Fruit fly (Drosophila melanogaster) whole organism, embryonic: ENCODE results near the gene Cpsf5.

ENCODE experiments used
- CG1024 ChIP-seq: fragments of 200-800 bp; sonication (Bioruptor generic); IDR thresholded peaks from 2 replicates; pipeline ENCODE4 v1.3.6; 2022; ENCODE audit warnings: missing biosample characterization, missing genetic modification characterization
- CG10979 ChIP-seq: fragments of 200-800 bp; sonication (Bioruptor generic); optimal IDR thresholded peaks from 2 replicates; lab custom pipeline; 2018; ENCODE audit warnings: missing biosample characterization, mild to moderate bottlenecking, missing genetic modification characterization, moderate library complexity
- CG11504 ChIP-seq: fragments of 200-800 bp; sonication (Bioruptor generic); optimal IDR thresholded peaks from 3 replicates; lab custom pipeline; 2019; ENCODE audit warnings: missing biosample characterization, mild to moderate bottlenecking, missing genetic modification characterization, moderate library complexity
- CG11696 ChIP-seq: fragments of 200-800 bp; sonication (Bioruptor generic); IDR thresholded peaks from 2 replicates; pipeline ENCODE4 v1.3.6; 2022; ENCODE audit warnings: missing biosample characterization, missing genetic modification characterization
- CG1233 ChIP-seq: fragments of 200-800 bp; sonication (Bioruptor generic); optimal IDR thresholded peaks from 4 replicates; lab custom pipeline; 2018; ENCODE audit warnings: missing biosample characterization, mild to moderate bottlenecking, missing genetic modification characterization
- CG13775 ChIP-seq: fragments of 200-800 bp; sonication (Bioruptor generic); optimal IDR thresholded peaks from 3 replicates; lab custom pipeline; 2017; ENCODE audit warnings: missing biosample characterization, mild to moderate bottlenecking, missing genetic modification characterization
- CG13894 ChIP-seq: fragments of 200-800 bp; sonication (Bioruptor generic); optimal IDR thresholded peaks from 3 replicates; lab custom pipeline; 2018; ENCODE audit warnings: missing biosample characterization, mild to moderate bottlenecking, missing genetic modification characterization, moderate library complexity
- CG1603 ChIP-seq: fragments of 200-800 bp; sonication (Bioruptor generic); optimal IDR thresholded peaks from 2 replicates; lab custom pipeline; 2019; ENCODE audit warnings: missing biosample characterization, mild to moderate bottlenecking, missing genetic modification characterization, moderate library complexity
- CG2120 ChIP-seq: fragments of 200-800 bp; sonication (Bioruptor generic); optimal IDR thresholded peaks from 3 replicates; lab custom pipeline; 2016; ENCODE audit warnings: missing biosample characterization, missing genetic modification characterization
- CG2129 ChIP-seq: fragments of 200-800 bp; sonication (Bioruptor generic); IDR thresholded peaks from 2 replicates; pipeline ENCODE4 v1.3.6; 2022; ENCODE audit warnings: missing biosample characterization, missing genetic modification characterization; ENCODE audit not compliant: partially characterized antibody
- CG4282 ChIP-seq: fragments of 200-800 bp; sonication (Bioruptor generic); optimal IDR thresholded peaks from 2 replicates; lab custom pipeline; 2016; ENCODE audit warnings: missing biosample characterization, missing genetic modification characterization
- CG4360 ChIP-seq: fragments of 200-800 bp; sonication (Bioruptor generic); IDR thresholded peaks from 2 replicates; pipeline ENCODE4 v1.3.6; 2022; ENCODE audit warnings: missing biosample characterization, missing genetic modification characterization
- CG6654 ChIP-seq: fragments of 200-800 bp; sonication (Bioruptor generic); optimal IDR thresholded peaks from 2 replicates; lab custom pipeline; 2017; ENCODE audit warnings: missing biosample characterization, mild to moderate bottlenecking, missing genetic modification characterization
- CG8089 ChIP-seq: fragments of 200-800 bp; sonication (Bioruptor generic); optimal IDR thresholded peaks from 3 replicates; lab custom pipeline; 2016; ENCODE audit warnings: missing biosample characterization, missing genetic modification characterization
- Dp ChIP-seq: fragments of 200-800 bp; sonication (Bioruptor generic); optimal IDR thresholded peaks from 2 replicates; lab custom pipeline; 2018; ENCODE audit warnings: missing biosample characterization, mild to moderate bottlenecking, missing genetic modification characterization, moderate library complexity
- E2f2 ChIP-seq: fragments of 200-800 bp; sonication (Bioruptor generic); IDR thresholded peaks from 2 replicates; pipeline ENCODE4 v1.3.6; 2022; ENCODE audit warnings: missing biosample characterization, missing genetic modification characterization
- Ets97D ChIP-seq: fragments of 200-800 bp; sonication (Bioruptor generic); optimal IDR thresholded peaks from 3 replicates; lab custom pipeline; 2016; ENCODE audit warnings: missing biosample characterization, missing genetic modification characterization
- HHEX ChIP-seq: fragments of 200-800 bp; sonication (Bioruptor generic); optimal IDR thresholded peaks from 3 replicates; lab custom pipeline; 2017; ENCODE audit warnings: missing biosample characterization, mild to moderate bottlenecking, missing genetic modification characterization, missing genetic modification reagents
- HLHmδ ChIP-seq: fragments of 200-800 bp; sonication (Bioruptor generic); optimal IDR thresholded peaks from 2 replicates; lab custom pipeline; 2018; ENCODE audit warnings: missing biosample characterization, mild to moderate bottlenecking, missing genetic modification characterization, moderate library complexity
- Hey ChIP-seq: fragments of 200-800 bp; sonication (Bioruptor generic); optimal IDR thresholded peaks from 3 replicates; lab custom pipeline; 2018; ENCODE audit warnings: missing biosample characterization, mild to moderate bottlenecking, missing genetic modification characterization
- Hsf ChIP-seq: fragments of 200-800 bp; sonication (Bioruptor generic); optimal IDR thresholded peaks from 3 replicates; lab custom pipeline; 2016; ENCODE audit warnings: missing biosample characterization, missing genetic modification characterization
- Lpt ChIP-seq: fragments of >200 bp; optimal IDR thresholded peaks from 2 replicates; lab custom pipeline; 2018; ENCODE audit warnings: missing biosample characterization, missing genetic modification characterization
- MTF-1 ChIP-seq: fragments of 200-800 bp; sonication (Bioruptor generic); optimal IDR thresholded peaks from 2 replicates; lab custom pipeline; 2018; ENCODE audit warnings: missing biosample characterization, mild to moderate bottlenecking, missing genetic modification characterization, borderline replicate concordance
- Med ChIP-seq: fragments of 200-800 bp; sonication (Bioruptor generic); peaks from one replicate; lab custom pipeline; 2016; ENCODE audit warnings: missing biosample characterization, missing genetic modification characterization, mild to moderate bottlenecking, inconsistent platforms, moderate library complexity
- Nf-YB ChIP-seq: fragments of 200-800 bp; sonication (Bioruptor generic); optimal IDR thresholded peaks from 3 replicates; lab custom pipeline; 2019; ENCODE audit warnings: missing biosample characterization, mild to moderate bottlenecking, missing genetic modification characterization, moderate library complexity
- Nf-YC ChIP-seq: fragments of 200-800 bp; optimal IDR thresholded peaks from 3 replicates; lab custom pipeline; 2019; ENCODE audit warnings: missing biosample characterization, mild to moderate bottlenecking, missing genetic modification characterization, moderate library complexity
- Opbp ChIP-seq: fragments of 200-800 bp; sonication (Bioruptor generic); IDR thresholded peaks from 3 replicates; pipeline ENCODE4 v1.3.6; 2022; ENCODE audit warnings: missing biosample characterization, missing genetic modification characterization; ENCODE audit not compliant: partially characterized antibody
- Poxn ChIP-seq: fragments of 200-800 bp; sonication (Bioruptor generic); IDR thresholded peaks from 2 replicates; pipeline ENCODE4 v1.3.6; 2022; ENCODE audit warnings: missing biosample characterization, missing genetic modification characterization
- Ssrp ChIP-seq: fragments of 200-800 bp; sonication (Bioruptor generic); optimal IDR thresholded peaks from 2 replicates; lab custom pipeline; 2018; ENCODE audit warnings: missing biosample characterization, mild to moderate bottlenecking, missing genetic modification characterization, moderate library complexity
- TFAM ChIP-seq: fragments of 200-800 bp; sonication (Bioruptor generic); optimal IDR thresholded peaks from 2 replicates; lab custom pipeline; 2017; ENCODE audit warnings: missing biosample characterization, missing genetic modification characterization, inconsistent platforms
- Tbp ChIP-seq: fragments of >200 bp; optimal IDR thresholded peaks from 2 replicates; lab custom pipeline; 2018; ENCODE audit warnings: missing biosample characterization, missing genetic modification characterization
- al ChIP-seq: fragments of 200-800 bp; sonication (Bioruptor generic); IDR thresholded peaks from 2 replicates; pipeline ENCODE4 v1.3.6; 2022; ENCODE audit warnings: missing biosample characterization, missing genetic modification characterization
- ase ChIP-seq: fragments of 200-800 bp; sonication (Bioruptor generic); IDR thresholded peaks from 3 replicates; pipeline ENCODE4 v1.3.6; 2022; ENCODE audit warnings: missing biosample characterization, missing genetic modification characterization
- croc ChIP-seq: fragments of 200-800 bp; sonication (Bioruptor generic); conservative IDR thresholded peaks from 3 replicates; pipeline ENCODE4 v1.3.6; 2022; ENCODE audit warnings: missing biosample characterization, missing genetic modification characterization
- danr ChIP-seq: fragments of 200-800 bp; sonication (Bioruptor generic); IDR thresholded peaks from 2 replicates; pipeline ENCODE4 v1.3.6; 2022; ENCODE audit warnings: missing biosample characterization, missing genetic modification characterization
- fu2 ChIP-seq: fragments of 200-800 bp; sonication (Bioruptor generic); optimal IDR thresholded peaks from 2 replicates; lab custom pipeline; 2016; ENCODE audit warnings: missing biosample characterization, missing genetic modification characterization
- jumu ChIP-seq: fragments of 200-800 bp; sonication (Bioruptor generic); optimal IDR thresholded peaks from 3 replicates; lab custom pipeline; 2016; ENCODE audit warnings: missing biosample characterization, missing genetic modification characterization
- kah ChIP-seq: fragments of 200-800 bp; sonication (Bioruptor generic); optimal IDR thresholded peaks from 2 replicates; lab custom pipeline; 2018; ENCODE audit warnings: missing biosample characterization, mild to moderate bottlenecking, missing genetic modification characterization
- maf-S ChIP-seq: fragments of 200-800 bp; sonication (Bioruptor generic); optimal IDR thresholded peaks from 2 replicates; lab custom pipeline; 2016; ENCODE audit warnings: missing biosample characterization, missing genetic modification characterization
- pan ChIP-seq, 4 experiments: fragments of >200 bp in 3 of 4; fragments of 200-800 bp in 1 of 4; sonication (Bioruptor generic) in 1 of 4; optimal IDR thresholded peaks in 3 of 4; IDR thresholded peaks in 1 of 4; 2 replicates each; pipeline versions ENCODE4 v1.3.6 to Lab custom; 2017 to 2022; ENCODE audit warnings: missing biosample characterization in 2 of 4, missing genetic modification characterization in 2 of 4, mixed read lengths in 1 of 4
- phol ChIP-seq: fragments of 200-800 bp; sonication (Bioruptor generic); optimal IDR thresholded peaks from 3 replicates; lab custom pipeline; 2018; ENCODE audit warnings: missing biosample characterization, mild to moderate bottlenecking, missing genetic modification characterization, moderate library complexity
- row ChIP-seq: fragments of 200-800 bp; sonication (Bioruptor generic); IDR thresholded peaks from 3 replicates; pipeline ENCODE4 v1.3.6; 2022; ENCODE audit warnings: missing biosample characterization, missing genetic modification characterization
- salm ChIP-seq: fragments of 200-800 bp; sonication (Bioruptor generic); optimal IDR thresholded peaks from 2 replicates; lab custom pipeline; 2018; ENCODE audit warnings: missing biosample characterization, mild to moderate bottlenecking, missing genetic modification characterization
- sob ChIP-seq: fragments of 200-800 bp; sonication (Bioruptor generic); IDR thresholded peaks from 2 replicates; pipeline ENCODE4 v1.3.6; 2022; ENCODE audit warnings: missing biosample characterization, missing genetic modification characterization
- stc ChIP-seq: fragments of 200-800 bp; sonication (Bioruptor generic); IDR thresholded peaks from 2 replicates; pipeline ENCODE4 v1.3.6; 2022; ENCODE audit warnings: missing biosample characterization, missing genetic modification characterization
- tap ChIP-seq: fragments of 200-800 bp; optimal IDR thresholded peaks from 3 replicates; lab custom pipeline; 2019; ENCODE audit warnings: missing biosample characterization, mild to moderate bottlenecking, missing genetic modification characterization, moderate library complexity
- tgo ChIP-seq: fragments of 200-800 bp; sonication (Bioruptor generic); IDR thresholded peaks from 3 replicates; pipeline ENCODE4 v1.3.6; 2022; ENCODE audit warnings: missing biosample characterization, missing genetic modification characterization
- toy ChIP-seq: fragments of 200-800 bp; sonication (Bioruptor generic); IDR thresholded peaks from 2 replicates; pipeline ENCODE4 v1.3.6; 2022; ENCODE audit warnings: missing biosample characterization, missing genetic modification characterization
- unc-4 ChIP-seq: fragments of 200-800 bp; sonication (Bioruptor generic); IDR thresholded peaks from 2 replicates; pipeline ENCODE4 v1.3.6; 2022; ENCODE audit warnings: missing biosample characterization, missing genetic modification characterization; ENCODE audit not compliant: partially characterized antibody

The Cpsf5 gene

dm6 chr3L:9420054-9420818 is 9.4 kb downstream of the Cpsf5 start (continued):
- TF ChIP-seq croc (GFP tag; lab: Robert Waterston, UW) (peak; percentile 20; the same call in 1 of the 3 replicates), kah (GFP tag; lab: Kevin White, UChicago) (no peak), ase (GFP tag; lab: Robert Waterston, UW) (no peak), CG8089 (no peak), toy (no peak), Ets97D (no peak), Hey (tag; lab: Kevin White, UChicago) (no peak), CG1603 (tag; lab: Kevin White, UChicago) (peak; percentile 70), Ssrp (tag; lab: Kevin White, UChicago) (peak; percentile 34), CG13775 (peak; percentile 23), phol (tag; lab: Kevin White, UChicago) (peak; percentile 41), E2f2 (GFP tag; lab: Robert Waterston, UW) (peak; percentile 39; the same call in 1 of the 2 replicates), Dp (no peak), jumu (GFP tag; lab: Kevin White, UChicago) (no peak), danr (no peak), CG11504 (tag; lab: Kevin White, UChicago) (peak; percentile 76), Lpt (GFP tag; lab: Kevin White, UChicago) (no peak), Poxn (GFP tag; lab: Robert Waterston, UW) (no peak), maf-S (GFP tag; lab: Kevin White, UChicago) (no peak), al (GFP tag; lab: Robert Waterston, UW) (no peak), CG6654 (GFP tag; lab: Kevin White, UChicago) (no peak), Nf-YC (tag; lab: Kevin White, UChicago) (no peak), Hsf (GFP tag; lab: Kevin White, UChicago) (peak; percentile 25), tap (tag; lab: Kevin White, UChicago) (peak; percentile 44), CG11696 (GFP tag; lab: Robert Waterston, UW) (peak; percentile 85), tgo (GFP tag; lab: Robert Waterston, UW) (peak; percentile 40; the same call in 2 of the 3 replicates), HLHmδ (no peak), TFAM (GFP tag; lab: Kevin White, UChicago) (no peak), pan (optimal IDR thresholded peaks at IDR 0.05; lab: Kevin White, UChicago) (no peak), pan (GFP tag; optimal IDR thresholded peaks at IDR 0.05 in 1 of 2, IDR thresholded peaks at IDR 0.05 in 1 of 2) (peak in 1 of 2 experiments; percentile 63), CG10979 (tag; lab: Kevin White, UChicago) (peak; percentile 5), Opbp (GFP tag; lab: Robert Waterston, UW) (no peak), CG4282 (GFP tag; lab: Kevin White, UChicago) (no peak), HHEX (GFP tag; lab: Kevin White, UChicago) (peak; percentile 42), salm (peak; percentile 23), MTF-1 (GFP tag; lab: Kevin White, UChicago) (no peak), stc (GFP tag; lab: Robert Waterston, UW) (peak; percentile 54; the same call in 1 of the 2 replicates), CG13894 (tag; lab: Kevin White, UChicago) (no peak), CG1024 (GFP tag; lab: Robert Waterston, UW) (peak; percentile 26; the same call in 1 of the 2 replicates), CG4360 (0 out of 2 replicates have a peak, but pooled peaks have one; percentile 13), CG2129 (GFP tag; lab: Robert Waterston, UW) (no peak), Med (GFP tag; lab: Kevin White, UChicago) (peak; percentile 81), fu2 (GFP tag; lab: Kevin White, UChicago) (no peak), Nf-YB (GFP tag; lab: Kevin White, UChicago) (no peak), CG2120 (GFP tag; lab: Kevin White, UChicago) (peak; percentile 49), row (GFP tag; lab: Robert Waterston, UW) (peak; percentile 75), sob (GFP tag; lab: Robert Waterston, UW) (0 out of 2 replicates have a peak, but pooled peaks have one; percentile 7), unc-4 (GFP tag; lab: Robert Waterston, UW) (no peak), CG1233 (GFP tag; lab: Kevin White, UChicago) (peak; percentile 12), Tbp (GFP tag; lab: Kevin White, UChicago) (no peak)
